Worm (Caenorhabditis elegans) whole organism, L4 larva: ENCODE data around the gene gbb-2.

Experiments used
- F10B5.3 ChIP-seq: sonication (generic microtip); optimal IDR thresholded peaks from 2 replicates; lab custom pipeline; 2016; ENCODE audit warnings: mild to moderate bottlenecking, missing genetic modification characterization, missing compliant biosample characterization
- F37D6.2 ChIP-seq: sonication (generic microtip); optimal IDR thresholded peaks from 2 replicates; lab custom pipeline; 2016; ENCODE audit warnings: mild to moderate bottlenecking, missing genetic modification characterization, missing compliant biosample characterization
- F49E8.2 ChIP-seq: sonication (generic microtip); optimal IDR thresholded peaks from 2 replicates; lab custom pipeline; 2016; ENCODE audit warnings: missing compliant biosample characterization, mild to moderate bottlenecking, missing genetic modification characterization, borderline replicate concordance
- T20F7.1 ChIP-seq: fragments of 200-800 bp; sonication (Bioruptor generic); optimal IDR thresholded peaks from 2 replicates; lab custom pipeline; 2018; ENCODE audit warnings: mild to moderate bottlenecking, missing genetic modification characterization, missing compliant biosample characterization
- Y105C5A.15 ChIP-seq: fragments of 200-800 bp; sonication (Bioruptor generic); IDR thresholded peaks from 2 replicates; pipeline ENCODE4 v1.3.6; 2022; ENCODE audit warnings: missing genetic modification characterization, missing compliant biosample characterization
- Y48G9A.11 ChIP-seq: fragments of 200-800 bp; sonication (Bioruptor generic); IDR thresholded peaks from 2 replicates; pipeline ENCODE4 v1.3.6; 2022; ENCODE audit warnings: missing genetic modification reagents, missing genetic modification characterization, missing compliant biosample characterization
- Y5F2A.4 ChIP-seq: fragments of 200-800 bp; sonication (Bioruptor generic); optimal IDR thresholded peaks from 2 replicates; lab custom pipeline; 2018; ENCODE audit warnings: mild to moderate bottlenecking, missing genetic modification characterization, missing compliant biosample characterization
- Y75B8A.6 ChIP-seq: fragments of 200-800 bp; sonication (Bioruptor generic); IDR thresholded peaks from 2 replicates; pipeline ENCODE4 v1.3.6; 2022; ENCODE audit warnings: missing genetic modification reagents, missing genetic modification characterization, missing compliant biosample characterization
- ceh-20 ChIP-seq: fragments of 200-800 bp; sonication (Bioruptor generic); IDR thresholded peaks from 2 replicates; pipeline ENCODE4 v1.3.6; 2022; ENCODE audit warnings: missing genetic modification reagents, missing genetic modification characterization, missing compliant biosample characterization
- ceh-62 ChIP-seq: sonication (generic microtip); optimal IDR thresholded peaks from 2 replicates; lab custom pipeline; 2017; ENCODE audit warnings: missing biosample characterization, missing genetic modification characterization
- ces-1 ChIP-seq: fragments of 150-350 bp; sonication (generic microtip); optimal IDR thresholded peaks from 4 replicates; lab custom pipeline; 2014; ENCODE audit warnings: missing biosample characterization, missing genetic modification reagents, missing genetic modification characterization
- ctbp-1 ChIP-seq: fragments of 200-800 bp; sonication (Bioruptor generic); IDR thresholded peaks from 2 replicates; pipeline ENCODE4 v1.3.6; 2022; ENCODE audit warnings: missing genetic modification reagents, missing genetic modification characterization, missing compliant biosample characterization
- daf-12 ChIP-seq: fragments of 150-350 bp; optimal IDR thresholded peaks from 2 replicates; lab custom pipeline; 2014; ENCODE audit warnings: missing biosample characterization, missing genetic modification reagents, missing genetic modification characterization
- daf-8 ChIP-seq: fragments of 200-800 bp; sonication (Bioruptor generic); IDR thresholded peaks from 2 replicates; pipeline ENCODE4 v1.3.6; 2022; ENCODE audit warnings: missing genetic modification characterization, missing compliant biosample characterization
- dmd-6 ChIP-seq: fragments of 200-800 bp; sonication (Bioruptor generic); IDR thresholded peaks from 2 replicates; pipeline ENCODE4 v1.3.6; 2022; ENCODE audit warnings: missing genetic modification reagents, missing genetic modification characterization, missing compliant biosample characterization
- dmd-8 ChIP-seq: fragments of 200-800 bp; sonication (Bioruptor generic); IDR thresholded peaks from 2 replicates; pipeline ENCODE4 v1.3.6; 2022; ENCODE audit warnings: missing genetic modification characterization, missing compliant biosample characterization
- dpl-1 ChIP-seq: fragments of 150-350 bp; optimal IDR thresholded peaks from 2 replicates; lab custom pipeline; 2014; ENCODE audit warnings: missing biosample characterization, missing genetic modification reagents, missing genetic modification characterization
- jun-1 ChIP-seq: fragments of 150-350 bp; optimal IDR thresholded peaks from 2 replicates; lab custom pipeline; 2014; ENCODE audit warnings: missing biosample characterization, missing genetic modification reagents, missing genetic modification characterization
- lin-15B ChIP-seq: fragments of 150-350 bp; sonication (generic microtip); optimal IDR thresholded peaks from 3 replicates; lab custom pipeline; 2014; ENCODE audit warnings: missing biosample characterization, missing genetic modification characterization
- lin-38 ChIP-seq: fragments of 200-800 bp; sonication (Bioruptor generic); IDR thresholded peaks from 2 replicates; pipeline ENCODE4 v1.3.6; 2022; ENCODE audit warnings: missing genetic modification reagents, missing genetic modification characterization, missing compliant biosample characterization
- lsy-2 ChIP-seq, 2 experiments: fragments of 150-350 bp in 1 of 2; sonication (generic microtip) in 1 of 2; optimal IDR thresholded peaks; 2 replicates each; lab custom pipeline; 2014 to 2017; ENCODE audit warnings: missing biosample characterization in 2 of 2, missing genetic modification characterization in 2 of 2
- madf-5 ChIP-seq, 2 experiments: fragments of 200-800 bp; sonication (Bioruptor generic); IDR thresholded peaks; 2 replicates each; pipeline ENCODE4 v1.3.6; 2022; ENCODE audit warnings: missing compliant biosample characterization in 2 of 2, missing genetic modification characterization in 2 of 2
- mxl-2 ChIP-seq: fragments of 200-800 bp; sonication (Bioruptor generic); conservative IDR thresholded peaks from 2 replicates; pipeline ENCODE4 v1.3.6; 2022; ENCODE audit warnings: missing genetic modification reagents, missing genetic modification characterization, missing compliant biosample characterization
- mxl-3 ChIP-seq: fragments of 200-800 bp; sonication (Bioruptor generic); optimal IDR thresholded peaks from 2 replicates; lab custom pipeline; 2018; ENCODE audit warnings: mild to moderate bottlenecking, missing genetic modification characterization, missing compliant biosample characterization
- nhr-10 ChIP-seq: fragments of 150-350 bp; optimal IDR thresholded peaks from 2 replicates; lab custom pipeline; 2014; ENCODE audit warnings: missing biosample characterization, missing genetic modification characterization
- nhr-102 ChIP-seq: sonication (generic microtip); optimal IDR thresholded peaks from 2 replicates; lab custom pipeline; 2016; ENCODE audit warnings: mild to moderate bottlenecking, missing genetic modification characterization, moderate library complexity, missing compliant biosample characterization
- nhr-111 ChIP-seq: fragments of 200-800 bp; sonication (Bioruptor generic); optimal IDR thresholded peaks from 2 replicates; lab custom pipeline; 2018; ENCODE audit warnings: mild to moderate bottlenecking, missing genetic modification characterization, missing compliant biosample characterization
- nhr-237 ChIP-seq: sonication (generic microtip); optimal IDR thresholded peaks from 2 replicates; lab custom pipeline; 2017; ENCODE audit warnings: missing biosample characterization, missing genetic modification characterization
- nhr-25 ChIP-seq: sonication (generic microtip); optimal IDR thresholded peaks from 2 replicates; lab custom pipeline; 2017; ENCODE audit warnings: missing genetic modification characterization, mild to moderate bottlenecking, missing compliant biosample characterization, antibody characterized with exemption, moderate library complexity, borderline replicate concordance; ENCODE audit not compliant: insufficient read depth
- nhr-28 ChIP-seq: fragments of 150-350 bp; optimal IDR thresholded peaks from 2 replicates; lab custom pipeline; 2014; ENCODE audit warnings: missing biosample characterization, missing genetic modification characterization
- nhr-41 ChIP-seq: fragments of 200-800 bp; sonication (Bioruptor generic); IDR thresholded peaks from 2 replicates; pipeline ENCODE4 v1.3.6; 2022; ENCODE audit warnings: missing genetic modification reagents, missing genetic modification characterization, missing compliant biosample characterization
- nhr-42 ChIP-seq: fragments of 200-800 bp; sonication (Bioruptor generic); IDR thresholded peaks from 2 replicates; pipeline ENCODE4 v1.3.6; 2022; ENCODE audit warnings: missing genetic modification characterization, missing compliant biosample characterization
- nhr-48 ChIP-seq: sonication (generic microtip); optimal IDR thresholded peaks from 2 replicates; lab custom pipeline; 2016; ENCODE audit warnings: mild to moderate bottlenecking, missing genetic modification characterization, missing compliant biosample characterization
- nhr-6 ChIP-seq: fragments of 150-350 bp; optimal IDR thresholded peaks from 2 replicates; lab custom pipeline; 2014; ENCODE audit warnings: missing biosample characterization, missing genetic modification characterization
- nhr-76 ChIP-seq: fragments of 150-350 bp; optimal IDR thresholded peaks from 2 replicates; lab custom pipeline; 2014; ENCODE audit warnings: missing biosample characterization, missing genetic modification characterization
- pqm-1 ChIP-seq: sonication (generic microtip); optimal IDR thresholded peaks from 2 replicates; lab custom pipeline; 2017; ENCODE audit warnings: missing biosample characterization, missing genetic modification characterization
- set-16 ChIP-seq: fragments of 200-800 bp; sonication (Bioruptor generic); IDR thresholded peaks from 2 replicates; pipeline ENCODE4 v1.3.6; 2022; ENCODE audit warnings: missing genetic modification reagents, missing genetic modification characterization, missing compliant biosample characterization
- snpc-1.2 ChIP-seq: fragments of 200-800 bp; sonication (Bioruptor generic); IDR thresholded peaks from 2 replicates; pipeline ENCODE4 v1.3.6; 2022; ENCODE audit warnings: missing genetic modification reagents, missing genetic modification characterization, missing compliant biosample characterization
- snpc-4 ChIP-seq: fragments of 150-350 bp; optimal IDR thresholded peaks from 2 replicates; lab custom pipeline; 2014; ENCODE audit warnings: missing biosample characterization, missing genetic modification characterization
- spr-1 ChIP-seq: sonication (generic microtip); optimal IDR thresholded peaks from 2 replicates; lab custom pipeline; 2016; ENCODE audit warnings: mild to moderate bottlenecking, missing genetic modification characterization, missing compliant biosample characterization
- spr-3 ChIP-seq: fragments of 200-800 bp; sonication (Bioruptor generic); optimal IDR thresholded peaks from 2 replicates; lab custom pipeline; 2018; ENCODE audit warnings: mild to moderate bottlenecking, missing genetic modification characterization, missing compliant biosample characterization
- tra-1 ChIP-seq: fragments of 200-800 bp; sonication (Bioruptor generic); IDR thresholded peaks from 2 replicates; pipeline ENCODE4 v1.3.6; 2022; ENCODE audit warnings: missing genetic modification reagents, missing genetic modification characterization, missing compliant biosample characterization
- unc-62 ChIP-seq, 3 experiments: fragments of 150-350 bp in 1 of 3; sonication (generic microtip); optimal IDR thresholded peaks in 2 of 3; peaks in 1 of 3; 1 replicate in 1 of 3; 2 replicates in 2 of 3; lab custom pipeline; 2014 to 2017; ENCODE audit warnings: missing biosample characterization in 3 of 3, missing genetic modification characterization in 3 of 3, missing genetic modification reagents in 3 of 3, missing genotype in 1 of 3
- vab-7 ChIP-seq: fragments of 200-800 bp; sonication (Bioruptor generic); IDR thresholded peaks from 2 replicates; pipeline ENCODE4 v1.3.6; 2022; ENCODE audit warnings: missing genetic modification reagents, missing genetic modification characterization, missing compliant biosample characterization

Gene gbb-2

DNA sequence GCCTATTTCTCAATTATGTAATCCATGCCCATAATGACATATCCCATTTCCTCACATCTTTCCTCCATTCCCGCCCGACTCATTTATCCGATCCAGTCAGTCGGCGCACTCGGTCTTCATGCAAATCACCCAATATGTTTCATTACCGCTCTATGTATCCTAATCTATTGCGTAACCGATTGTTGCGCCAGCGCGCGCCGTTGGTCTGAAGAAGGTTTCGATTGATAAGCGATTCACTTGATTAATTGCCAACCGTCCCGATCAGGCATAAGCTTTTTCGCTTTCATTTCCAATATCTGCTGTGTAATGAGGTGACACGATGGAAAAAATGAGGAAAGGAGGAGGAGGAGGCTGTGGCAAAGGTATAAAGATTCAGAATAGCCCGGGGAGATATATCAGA is 11.6 kb upstream of the gbb-2 start:
- TF ChIP-seq Y48G9A.11 (GFP tag; lab: Robert Waterston, UW) (no peak), mxl-3 (GFP tag; lab: Kevin White, UChicago) (peak; percentile 39), nhr-111 (GFP tag; lab: Kevin White, UChicago) (no peak), spr-3 (no peak), nhr-28 (tag; lab: Kevin White, UChicago) (peak; percentile 5)

DNA sequence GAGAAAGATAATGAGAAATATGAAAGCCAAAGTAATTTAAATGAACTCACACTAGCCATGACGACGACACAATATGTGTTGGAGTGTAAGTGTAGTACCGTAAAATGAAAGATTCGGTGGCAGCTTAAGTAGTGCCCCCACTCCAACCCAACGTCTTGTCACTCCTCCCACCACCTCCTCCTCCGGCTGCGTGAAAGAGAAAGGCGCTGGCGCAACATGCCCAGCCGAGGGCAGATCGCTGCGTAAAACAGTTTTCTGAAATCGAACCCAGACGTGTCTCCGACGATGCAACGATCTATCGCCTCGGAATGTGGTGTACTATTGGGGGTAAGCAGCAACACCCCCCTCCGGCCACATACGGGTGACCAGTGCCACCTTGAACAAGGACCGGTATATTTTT is 10.5 kb upstream of the gbb-2 start, which contains the start of gene ZK180.5:
Gene ZK180.5 (minus strand): TSS at position 101 of the 400 bp plus-strand sequence.
- TF ChIP-seq jun-1 (no peak), mxl-2 (GFP tag; lab: Robert Waterston, UW) (no peak), snpc-1.2 (GFP tag; lab: Robert Waterston, UW) (no peak), nhr-25 (no peak), Y5F2A.4 (GFP tag; lab: Kevin White, UChicago) (no peak), tra-1 (GFP tag; lab: Robert Waterston, UW) (no peak), nhr-76 (no peak), F49E8.2 (tag; lab: Kevin White, UChicago) (no peak)

DNA sequence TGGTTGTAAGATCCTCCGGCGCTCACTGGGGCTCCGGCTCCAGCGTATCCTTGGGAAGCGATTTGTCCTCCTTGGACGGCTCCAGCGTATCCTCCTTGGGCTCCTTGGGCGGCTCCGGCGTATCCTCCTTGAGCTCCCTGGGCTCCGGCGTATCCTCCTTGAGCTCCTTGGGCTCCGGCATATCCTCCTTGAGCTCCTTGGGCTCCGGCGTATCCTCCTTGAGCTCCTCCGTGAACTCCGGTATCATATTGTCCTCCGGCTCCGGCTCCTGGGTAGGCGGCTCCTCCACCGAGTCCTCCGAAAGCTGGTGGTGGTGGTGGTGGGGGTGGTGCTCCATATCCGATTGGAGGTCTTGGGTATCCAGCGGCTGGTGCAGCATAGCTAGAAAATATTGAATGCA is 9.9 kb upstream of the gbb-2 start:
- TF ChIP-seq set-16 (GFP tag; lab: Robert Waterston, UW), result peak; percentile 87
- TF ChIP-seq unc-62 (GFP tag; optimal IDR thresholded peaks at IDR 0.05 in 1 of 2; lab: Kevin White, UChicago), result peak in 1 of 2 experiments; percentile 42
- TF ChIP-seq unc-62 (tag; optimal IDR thresholded peaks at IDR 0.05; lab: Kevin White, UChicago), result no peak
- TF ChIP-seq vab-7 (GFP tag; lab: Robert Waterston, UW), result no peak
- no peak for TF ChIP-seq pqm-1 (tag; lab: Kevin White, UChicago)
- TF ChIP-seq, all 104 proteins: peak for 2

DNA sequence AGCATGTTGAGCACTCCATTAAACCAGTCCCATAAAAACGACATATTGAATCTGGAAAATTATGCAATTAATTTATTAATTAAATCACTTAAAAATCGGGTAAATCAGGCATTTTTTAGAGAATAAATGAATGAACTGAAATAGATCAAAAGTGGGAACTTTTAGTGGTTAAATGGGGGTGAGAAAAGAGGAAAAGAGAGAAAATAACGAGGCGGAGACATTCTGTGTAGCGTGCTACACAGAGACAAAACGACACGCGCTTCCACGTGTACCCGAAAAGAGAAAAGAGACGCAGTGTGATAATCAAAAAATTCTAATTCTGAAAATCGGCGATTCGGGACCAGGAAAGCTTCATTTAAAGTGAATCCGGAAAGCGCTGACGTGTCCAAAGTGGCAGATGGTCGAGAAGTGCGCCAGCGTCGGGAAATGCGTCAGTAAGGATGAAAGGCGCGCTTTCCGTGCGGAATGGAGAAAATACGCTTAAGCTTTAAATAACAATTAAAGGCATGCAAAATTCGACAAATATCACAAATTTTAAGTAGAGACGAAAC is 6.8 kb upstream of the gbb-2 start, which contains the start of gene sar-1:
Gene sar-1 (minus strand): TSS at position 51 of the 551 bp plus-strand sequence.
- TF ChIP-seq nhr-28 (tag; lab: Kevin White, UChicago) (peak; percentile 86), ctbp-1 (GFP tag; lab: Robert Waterston, UW) (peak; percentile 45; the same call in 1 of the 2 replicates), nhr-41 (GFP tag; lab: Robert Waterston, UW) (no peak), ces-1 (no peak), F10B5.3 (tag; lab: Kevin White, UChicago) (peak; percentile 67), lsy-2 (tag; optimal IDR thresholded peaks at IDR 0.05; lab: Kevin White, UChicago) (peak; percentile 61 to 91), nhr-237 (tag; lab: Kevin White, UChicago) (no peak), nhr-10 (tag; lab: Kevin White, UChicago) (no peak), nhr-102 (tag; lab: Kevin White, UChicago) (peak; percentile 85), daf-12 (tag; lab: Kevin White, UChicago) (no peak), dmd-8 (GFP tag; lab: Robert Waterston, UW) (no peak), spr-1 (tag; lab: Kevin White, UChicago) (peak; percentile 77), dmd-6 (GFP tag; lab: Robert Waterston, UW) (peak; percentile 73), lin-15B (tag; lab: Kevin White, UChicago) (no peak), T20F7.1 (no peak), Y75B8A.6 (no peak), daf-8 (no peak), ceh-20 (peak; percentile 47; the same call in 1 of the 2 replicates), snpc-4 (tag; lab: Kevin White, UChicago) (no peak), nhr-42 (GFP tag; lab: Robert Waterston, UW) (0 out of 2 replicates have a peak, but pooled peaks have one; percentile 59), lin-38 (GFP tag; lab: Robert Waterston, UW) (peak; percentile 83), nhr-48 (tag; lab: Kevin White, UChicago) (peak; percentile 76), jun-1 (peak; percentile 46), dpl-1 (GFP tag; lab: Kevin White, UChicago) (peak; percentile 77), Y105C5A.15 (no peak), ceh-62 (tag; lab: Kevin White, UChicago) (no peak), F37D6.2 (tag; lab: Kevin White, UChicago) (peak; percentile 67), nhr-76 (no peak), mxl-3 (GFP tag; lab: Kevin White, UChicago) (peak; percentile 90), nhr-6 (peak; percentile 38), madf-5 (GFP tag; IDR thresholded peaks at IDR 0.05; lab: Robert Waterston, UW) (no peak)
